Worm (Caenorhabditis elegans) whole organism, L3 larva: Measurements from ENCODE around the gene tbh-1.

Experiments used
- R02D3.7 ChIP-seq: fragments of 150-350 bp; optimal IDR thresholded peaks from 2 replicates; lab custom pipeline; 2014; ENCODE audit warnings: missing biosample characterization, missing genetic modification characterization
- ZK546.5 ChIP-seq: sonication (generic microtip); optimal IDR thresholded peaks from 2 replicates; lab custom pipeline; 2017; ENCODE audit warnings: missing biosample characterization, missing genetic modification characterization
- aly-2 ChIP-seq: fragments of 150-350 bp; optimal IDR thresholded peaks from 2 replicates; lab custom pipeline; 2014; ENCODE audit warnings: missing biosample characterization, missing genetic modification characterization
- ama-1 ChIP-seq: fragments of 150-350 bp; optimal IDR thresholded peaks from 2 replicates; lab custom pipeline; 2018
- ceh-16 ChIP-seq: sonication (generic microtip); optimal IDR thresholded peaks from 2 replicates; lab custom pipeline; 2017; ENCODE audit warnings: missing biosample characterization, missing genetic modification characterization
- ceh-28 ChIP-seq: fragments of 150-350 bp; optimal IDR thresholded peaks from 2 replicates; lab custom pipeline; 2014; ENCODE audit warnings: missing biosample characterization, missing genetic modification reagents, missing genetic modification characterization
- ceh-82 ChIP-seq: fragments of 150-350 bp; optimal IDR thresholded peaks from 2 replicates; lab custom pipeline; 2014; ENCODE audit warnings: missing biosample characterization, missing genetic modification characterization
- ceh-9 ChIP-seq: sonication (generic microtip); optimal IDR thresholded peaks from 2 replicates; lab custom pipeline; 2018; ENCODE audit warnings: missing biosample characterization, missing genetic modification characterization
- daf-12 ChIP-seq: fragments of 150-350 bp; optimal IDR thresholded peaks from 2 replicates; lab custom pipeline; 2014; ENCODE audit warnings: missing biosample characterization, missing genetic modification reagents, missing genetic modification characterization
- egl-27 ChIP-seq: sonication (generic microtip); optimal IDR thresholded peaks from 4 replicates; lab custom pipeline; 2017; ENCODE audit warnings: missing biosample characterization, missing genetic modification reagents, missing genetic modification characterization
- egl-5 ChIP-seq: fragments of 150-350 bp; optimal IDR thresholded peaks from 2 replicates; lab custom pipeline; 2017; ENCODE audit warnings: missing biosample characterization, missing genetic modification reagents, missing genetic modification characterization, inconsistent platforms
- elt-1 ChIP-seq: fragments of 150-350 bp; optimal IDR thresholded peaks from 2 replicates; lab custom pipeline; 2014; ENCODE audit warnings: missing biosample characterization, missing genetic modification characterization
- elt-2 ChIP-seq: sonication (generic microtip); optimal IDR thresholded peaks from 2 replicates; lab custom pipeline; 2016; ENCODE audit warnings: missing genetic modification reagents, mild to moderate bottlenecking, missing genetic modification characterization, missing compliant biosample characterization
- eor-1 ChIP-seq, 2 experiments: fragments of 150-350 bp; optimal IDR thresholded peaks; 2 replicates each; lab custom pipeline; 2014 to 2018; ENCODE audit warnings: missing biosample characterization in 2 of 2, missing genetic modification characterization in 2 of 2
- fkh-10 ChIP-seq: sonication (generic microtip); optimal IDR thresholded peaks from 2 replicates; lab custom pipeline; 2017; ENCODE audit warnings: missing biosample characterization, missing genetic modification reagents, missing genetic modification characterization
- fkh-2 ChIP-seq: fragments of 150-350 bp; optimal IDR thresholded peaks from 2 replicates; lab custom pipeline; 2014; ENCODE audit warnings: missing biosample characterization, missing genetic modification reagents, missing genetic modification characterization
- fos-1 ChIP-seq: fragments of 150-350 bp; optimal IDR thresholded peaks from 2 replicates; lab custom pipeline; 2014; ENCODE audit warnings: missing biosample characterization, missing genetic modification characterization
- hmg-11 ChIP-seq: sonication (generic microtip); optimal IDR thresholded peaks from 2 replicates; lab custom pipeline; 2016; ENCODE audit warnings: missing genetic modification characterization, missing compliant biosample characterization
- jun-1 ChIP-seq: fragments of 150-350 bp; optimal IDR thresholded peaks from 2 replicates; lab custom pipeline; 2014; ENCODE audit warnings: missing biosample characterization, missing genetic modification reagents, missing genetic modification characterization
- lsy-12 ChIP-seq: sonication (generic microtip); optimal IDR thresholded peaks from 2 replicates; lab custom pipeline; 2016; ENCODE audit warnings: mild to moderate bottlenecking, missing genetic modification characterization, missing compliant biosample characterization
- mml-1 ChIP-seq: fragments of 150-350 bp; sonication (generic microtip); optimal IDR thresholded peaks from 3 replicates; lab custom pipeline; 2014; ENCODE audit warnings: missing biosample characterization, missing genetic modification characterization
- nfya-1 ChIP-seq: sonication (generic microtip); optimal IDR thresholded peaks from 2 replicates; lab custom pipeline; 2017; ENCODE audit warnings: missing genetic modification characterization, mild to moderate bottlenecking, missing compliant biosample characterization, antibody characterized with exemption, moderate library complexity; ENCODE audit not compliant: insufficient read depth
- nhr-11 ChIP-seq: fragments of 150-350 bp; optimal IDR thresholded peaks from 2 replicates; lab custom pipeline; 2014; ENCODE audit warnings: missing biosample characterization, missing genetic modification characterization
- nhr-12 ChIP-seq: fragments of 150-350 bp; optimal IDR thresholded peaks from 2 replicates; lab custom pipeline; 2014; ENCODE audit warnings: missing biosample characterization, missing genetic modification characterization
- nhr-23 ChIP-seq: fragments of 150-350 bp; optimal IDR thresholded peaks from 2 replicates; lab custom pipeline; 2014; ENCODE audit warnings: missing biosample characterization, missing genetic modification reagents, missing genetic modification characterization
- nhr-237 ChIP-seq: fragments of 150-350 bp; optimal IDR thresholded peaks from 2 replicates; lab custom pipeline; 2014; ENCODE audit warnings: missing biosample characterization, missing genetic modification characterization
- nhr-25 ChIP-seq: sonication (generic microtip); optimal IDR thresholded peaks from 2 replicates; lab custom pipeline; 2017; ENCODE audit warnings: missing biosample characterization, missing genetic modification characterization
- nhr-28 ChIP-seq: fragments of 150-350 bp; optimal IDR thresholded peaks from 2 replicates; lab custom pipeline; 2014; ENCODE audit warnings: missing biosample characterization, missing genetic modification characterization
- nhr-67 ChIP-seq: fragments of 150-350 bp; optimal IDR thresholded peaks from 2 replicates; lab custom pipeline; 2014; ENCODE audit warnings: missing biosample characterization, missing genetic modification characterization
- nhr-77 ChIP-seq: fragments of 150-350 bp; optimal IDR thresholded peaks from 2 replicates; lab custom pipeline; 2014; ENCODE audit warnings: missing biosample characterization, missing genetic modification characterization
- pqm-1 ChIP-seq: fragments of 150-350 bp; optimal IDR thresholded peaks from 2 replicates; lab custom pipeline; 2017; ENCODE audit warnings: missing biosample characterization, missing genetic modification characterization, inconsistent platforms
- sea-2 ChIP-seq: fragments of 150-350 bp; sonication (generic microtip); optimal IDR thresholded peaks from 4 replicates; lab custom pipeline; 2014; ENCODE audit warnings: missing biosample characterization, missing genetic modification reagents, missing genetic modification characterization
- skn-1 ChIP-seq: fragments of 150-350 bp; optimal IDR thresholded peaks from 2 replicates; lab custom pipeline; 2014; ENCODE audit warnings: missing biosample characterization, missing genetic modification characterization
- snpc-4 ChIP-seq: fragments of 150-350 bp; optimal IDR thresholded peaks from 2 replicates; lab custom pipeline; 2014; ENCODE audit warnings: missing biosample characterization, missing genetic modification characterization
- unc-39 ChIP-seq: sonication (generic microtip); optimal IDR thresholded peaks from 4 replicates; lab custom pipeline; 2017; ENCODE audit warnings: missing biosample characterization, missing genetic modification characterization
- unc-62 ChIP-seq: fragments of 150-350 bp; sonication (generic microtip); optimal IDR thresholded peaks from 4 replicates; lab custom pipeline; 2014; ENCODE audit warnings: missing biosample characterization, missing genetic modification reagents, missing genetic modification characterization
- zag-1 ChIP-seq: fragments of 150-350 bp; optimal IDR thresholded peaks from 2 replicates; lab custom pipeline; 2014; ENCODE audit warnings: missing biosample characterization, missing genetic modification characterization
- ztf-11 ChIP-seq: fragments of 150-350 bp; optimal IDR thresholded peaks from 2 replicates; lab custom pipeline; 2014; ENCODE audit warnings: missing biosample characterization, missing genetic modification characterization
- ztf-4 ChIP-seq: fragments of 150-350 bp; optimal IDR thresholded peaks from 2 replicates; lab custom pipeline; 2014; ENCODE audit warnings: missing biosample characterization, missing genetic modification characterization

The tbh-1 gene

ce11 chrX:15545485-15545884, 40.8 kb upstream of the tbh-1 start:
- TF ChIP-seq daf-12 (tag; lab: Kevin White, UChicago) (no peak), ama-1 (lab: Kevin White, UChicago) (no peak), ZK546.5 (tag; lab: Kevin White, UChicago) (no peak), fos-1 (no peak), egl-5 (tag; lab: Kevin White, UChicago) (no peak), hmg-11 (tag; lab: Kevin White, UChicago) (no peak), nhr-77 (tag; lab: Kevin White, UChicago) (no peak), pqm-1 (tag; lab: Kevin White, UChicago) (no peak), unc-62 (GFP tag; lab: Kevin White, UChicago) (no peak), snpc-4 (no peak), nhr-25 (no peak), skn-1 (no peak), nhr-11 (tag; lab: Kevin White, UChicago) (no peak)

ce11 chrX:15544671-15545070, 40.0 kb upstream of the tbh-1 start:
- peak; percentile 74 for TF ChIP-seq elt-2 (tag; lab: Kevin White, UChicago)
- TF ChIP-seq aly-2 (tag; lab: Kevin White, UChicago): no peak
- peak; percentile 33 for TF ChIP-seq jun-1 (tag; lab: Kevin White, UChicago)
- no peak for TF ChIP-seq elt-1 (tag; lab: Kevin White, UChicago)
- peak; percentile 78 for TF ChIP-seq pqm-1 (tag; lab: Kevin White, UChicago)

ce11 chrX:15541437-15541836, 36.7 kb upstream of the tbh-1 start:
- TF ChIP-seq ceh-28 (tag; lab: Kevin White, UChicago) (no peak), nhr-23 (tag; lab: Kevin White, UChicago) (no peak), nhr-237 (tag; lab: Kevin White, UChicago) (no peak), ZK546.5 (tag; lab: Kevin White, UChicago) (no peak), skn-1 (no peak), daf-12 (tag; lab: Kevin White, UChicago) (no peak), egl-5 (tag; lab: Kevin White, UChicago) (no peak), zag-1 (tag; lab: Kevin White, UChicago) (no peak), nhr-28 (tag; lab: Kevin White, UChicago) (no peak), sea-2 (GFP tag; lab: Kevin White, UChicago) (no peak), nfya-1 (no peak), ceh-16 (tag; lab: Kevin White, UChicago) (no peak), ceh-82 (tag; lab: Kevin White, UChicago) (no peak), unc-62 (GFP tag; lab: Kevin White, UChicago) (no peak)
- TF ChIP-seq, all 47 proteins: peak for 0

ce11 chrX:15539299-15539698, 34.6 kb upstream of the tbh-1 start:
- TF ChIP-seq ztf-11 (tag; lab: Kevin White, UChicago) (no peak), nhr-237 (tag; lab: Kevin White, UChicago) (no peak), fkh-10 (no peak), lsy-12 (tag; lab: Kevin White, UChicago) (no peak), daf-12 (tag; lab: Kevin White, UChicago) (no peak), nfya-1 (no peak), nhr-23 (tag; lab: Kevin White, UChicago) (no peak), eor-1 (tag; optimal IDR thresholded peaks at IDR 0.05; lab: Kevin White, UChicago) (no peak), unc-62 (GFP tag; lab: Kevin White, UChicago) (no peak), ceh-9 (tag; lab: Kevin White, UChicago) (no peak), ceh-16 (tag; lab: Kevin White, UChicago) (no peak), skn-1 (no peak), aly-2 (tag; lab: Kevin White, UChicago) (no peak), fkh-2 (tag; lab: Kevin White, UChicago) (no peak), nhr-77 (tag; lab: Kevin White, UChicago) (no peak), elt-2 (tag; lab: Kevin White, UChicago) (no peak)

- TF ChIP-seq daf-12 (tag; lab: Kevin White, UChicago) (no peak), nhr-237 (tag; lab: Kevin White, UChicago) (no peak), nhr-25 (no peak), unc-62 (GFP tag; lab: Kevin White, UChicago) (no peak), ceh-9 (tag; lab: Kevin White, UChicago) (no peak), ceh-16 (tag; lab: Kevin White, UChicago) (no peak), ceh-82 (tag; lab: Kevin White, UChicago) (no peak), R02D3.7 (tag; lab: Kevin White, UChicago) (no peak), mml-1 (no peak), nhr-67 (tag; lab: Kevin White, UChicago) (no peak), nhr-12 (tag; lab: Kevin White, UChicago) (no peak), nfya-1 (no peak), fos-1 (no peak), elt-1 (tag; lab: Kevin White, UChicago) (no peak), skn-1 (no peak), nhr-11 (tag; lab: Kevin White, UChicago) (no peak), ztf-4 (tag; lab: Kevin White, UChicago) (no peak), lsy-12 (tag; lab: Kevin White, UChicago) (no peak), unc-39 (tag; lab: Kevin White, UChicago) (no peak), egl-27 (no peak)
These were observed 32.7 kb upstream of the tbh-1 start, which contains the start of the genes olrn-1 and C02C6.14 for ce11 chrX:15537362-15537761. Gene olrn-1, plus strand, starts transcription at chrX:15537662. Gene C02C6.14, plus strand, starts transcription at chrX:15537665.
